Fruit fly (Drosophila melanogaster) whole organism, embryonic: ENCODE results near the gene Doc1.

ENCODE experiments used
- Atf-2 ChIP-seq: fragments of 200-800 bp; sonication (Bioruptor generic); optimal IDR thresholded peaks from 2 replicates; lab custom pipeline; 2016; ENCODE audit warnings: missing biosample characterization, missing genetic modification characterization
- CG10267 ChIP-seq: fragments of 200-800 bp; sonication (Bioruptor generic); optimal IDR thresholded peaks from 2 replicates; lab custom pipeline; 2018; ENCODE audit warnings: missing biosample characterization, mild to moderate bottlenecking, missing genetic modification characterization, moderate library complexity
- CG10565 ChIP-seq: fragments of 200-800 bp; sonication (Bioruptor generic); optimal IDR thresholded peaks from 3 replicates; lab custom pipeline; 2016; ENCODE audit warnings: missing biosample characterization, mild to moderate bottlenecking, missing genetic modification characterization
- CG11085 ChIP-seq: fragments of 200-800 bp; sonication (Bioruptor generic); IDR thresholded peaks from 2 replicates; pipeline ENCODE4 v1.3.6; 2022; ENCODE audit warnings: missing biosample characterization, missing genetic modification characterization
- CG11456 ChIP-seq: fragments of 200-800 bp; sonication (Bioruptor generic); IDR thresholded peaks from 3 replicates; pipeline ENCODE4 v1.3.6; 2022; ENCODE audit warnings: missing biosample characterization, missing genetic modification characterization
- CG12236 ChIP-seq: fragments of 200-800 bp; sonication (Bioruptor generic); optimal IDR thresholded peaks from 2 replicates; lab custom pipeline; 2016; ENCODE audit warnings: missing biosample characterization, missing genetic modification characterization
- CG1233 ChIP-seq: fragments of 200-800 bp; sonication (Bioruptor generic); optimal IDR thresholded peaks from 4 replicates; lab custom pipeline; 2018; ENCODE audit warnings: missing biosample characterization, mild to moderate bottlenecking, missing genetic modification characterization
- CG12744 ChIP-seq: fragments of 200-800 bp; sonication (Bioruptor generic); optimal IDR thresholded peaks from 2 replicates; lab custom pipeline; 2016; ENCODE audit warnings: missing biosample characterization, missing genetic modification characterization
- CG13894 ChIP-seq: fragments of 200-800 bp; sonication (Bioruptor generic); optimal IDR thresholded peaks from 3 replicates; lab custom pipeline; 2018; ENCODE audit warnings: missing biosample characterization, mild to moderate bottlenecking, missing genetic modification characterization, moderate library complexity
- CG14050 ChIP-seq: fragments of 200-800 bp; sonication (Bioruptor generic); IDR thresholded peaks from 3 replicates; pipeline ENCODE4 v1.3.6; 2022; ENCODE audit warnings: missing biosample characterization, missing genetic modification characterization
- CG1602 ChIP-seq: fragments of 200-800 bp; sonication (Bioruptor generic); optimal IDR thresholded peaks from 3 replicates; lab custom pipeline; 2016; ENCODE audit warnings: missing biosample characterization, missing genetic modification characterization
- CG1647 ChIP-seq: fragments of 200-800 bp; sonication (Bioruptor generic); optimal IDR thresholded peaks from 3 replicates; lab custom pipeline; 2016; ENCODE audit warnings: missing biosample characterization, missing genetic modification characterization
- CG17829 ChIP-seq: fragments of 200-800 bp; optimal IDR thresholded peaks from 2 replicates; lab custom pipeline; 2019; ENCODE audit warnings: missing biosample characterization, mild to moderate bottlenecking, missing genetic modification characterization, moderate library complexity
- CG17912 ChIP-seq: fragments of 200-800 bp; sonication (Bioruptor generic); optimal IDR thresholded peaks from 2 replicates; lab custom pipeline; 2018; ENCODE audit warnings: missing biosample characterization, mild to moderate bottlenecking, missing genetic modification characterization
- CG1792 ChIP-seq: fragments of 200-800 bp; sonication (Bioruptor generic); optimal IDR thresholded peaks from 2 replicates; lab custom pipeline; 2016; ENCODE audit warnings: missing biosample characterization, missing genetic modification characterization
- CG18599 ChIP-seq: fragments of 200-800 bp; sonication (Bioruptor generic); optimal IDR thresholded peaks from 3 replicates; lab custom pipeline; 2017; ENCODE audit warnings: missing biosample characterization, missing genetic modification characterization, mild to moderate bottlenecking, moderate library complexity, missing genetic modification reagents
- CG31441 ChIP-seq: fragments of 200-800 bp; sonication (Bioruptor generic); IDR thresholded peaks from 2 replicates; pipeline ENCODE4 v1.3.6; 2022; ENCODE audit warnings: missing biosample characterization, missing genetic modification characterization
- CG32767 ChIP-seq: fragments of 200-800 bp; sonication (Bioruptor generic); IDR thresholded peaks from 2 replicates; pipeline ENCODE4 v1.3.6; 2022; ENCODE audit warnings: missing biosample characterization, missing genetic modification characterization
- CG4424 ChIP-seq: fragments of 200-800 bp; sonication (Bioruptor generic); optimal IDR thresholded peaks from 3 replicates; lab custom pipeline; 2016; ENCODE audit warnings: missing biosample characterization, missing genetic modification characterization
- CG7786 ChIP-seq: fragments of 200-800 bp; sonication (Bioruptor generic); optimal IDR thresholded peaks from 2 replicates; lab custom pipeline; 2016; ENCODE audit warnings: missing biosample characterization, missing genetic modification characterization
- CG7963 ChIP-seq: fragments of 200-800 bp; sonication (Bioruptor generic); IDR thresholded peaks from 3 replicates; pipeline ENCODE4 v1.3.6; 2022; ENCODE audit warnings: missing biosample characterization, missing genetic modification characterization; ENCODE audit not compliant: partially characterized antibody
- Dll ChIP-seq: fragments of 200-800 bp; sonication (Bioruptor generic); IDR thresholded peaks from 4 replicates; pipeline ENCODE4 v1.3.6; 2022; ENCODE audit warnings: missing biosample characterization, missing genetic modification characterization; ENCODE audit not compliant: partially characterized antibody
- E2f2 ChIP-seq: fragments of 200-800 bp; sonication (Bioruptor generic); IDR thresholded peaks from 2 replicates; pipeline ENCODE4 v1.3.6; 2022; ENCODE audit warnings: missing biosample characterization, missing genetic modification characterization
- Eip74EF ChIP-seq, 2 experiments: fragments of 200-800 bp in 1 of 2; fragments of >200 bp in 1 of 2; sonication (Bioruptor generic) in 1 of 2; optimal IDR thresholded peaks; 2 replicates each; lab custom pipeline; 2017 to 2019; ENCODE audit warnings: missing biosample characterization in 2 of 2, missing genetic modification characterization in 2 of 2, mild to moderate bottlenecking in 1 of 2, moderate library complexity in 1 of 2
- Ets97D ChIP-seq: fragments of 200-800 bp; sonication (Bioruptor generic); optimal IDR thresholded peaks from 3 replicates; lab custom pipeline; 2016; ENCODE audit warnings: missing biosample characterization, missing genetic modification characterization
- H15 ChIP-seq: fragments of 200-800 bp; sonication (Bioruptor generic); IDR thresholded peaks from 3 replicates; pipeline ENCODE4 v1.3.6; 2022; ENCODE audit warnings: missing biosample characterization, missing genetic modification characterization
- HLH3B ChIP-seq: fragments of 200-800 bp; sonication (Bioruptor generic); IDR thresholded peaks from 2 replicates; pipeline ENCODE4 v1.3.6; 2022; ENCODE audit warnings: missing biosample characterization, missing genetic modification characterization
- HLH54F ChIP-seq: fragments of 200-800 bp; sonication (Bioruptor generic); optimal IDR thresholded peaks from 3 replicates; lab custom pipeline; 2016; ENCODE audit warnings: missing biosample characterization, missing genetic modification characterization
- Hey ChIP-seq: fragments of 200-800 bp; sonication (Bioruptor generic); optimal IDR thresholded peaks from 3 replicates; lab custom pipeline; 2018; ENCODE audit warnings: missing biosample characterization, mild to moderate bottlenecking, missing genetic modification characterization
- Hr39 ChIP-seq: fragments of >200 bp; optimal IDR thresholded peaks from 2 replicates; lab custom pipeline; 2017
- MTF-1 ChIP-seq: fragments of 200-800 bp; sonication (Bioruptor generic); optimal IDR thresholded peaks from 2 replicates; lab custom pipeline; 2018; ENCODE audit warnings: missing biosample characterization, mild to moderate bottlenecking, missing genetic modification characterization, borderline replicate concordance
- Nf-YA ChIP-seq: fragments of 200-800 bp; sonication (Bioruptor generic); IDR thresholded peaks from 2 replicates; pipeline ENCODE4 v1.3.6; 2022; ENCODE audit warnings: missing biosample characterization, missing genetic modification characterization
- Side ChIP-seq: fragments of 200-800 bp; sonication (Bioruptor generic); optimal IDR thresholded peaks from 2 replicates; lab custom pipeline; 2016; ENCODE audit warnings: missing biosample characterization, missing genetic modification characterization
- Sox102F ChIP-seq: fragments of 200-800 bp; sonication (Bioruptor generic); optimal IDR thresholded peaks from 2 replicates; lab custom pipeline; 2018; ENCODE audit warnings: missing biosample characterization, mild to moderate bottlenecking, missing genetic modification characterization, moderate library complexity
- Tbp ChIP-seq: fragments of >200 bp; optimal IDR thresholded peaks from 2 replicates; lab custom pipeline; 2018; ENCODE audit warnings: missing biosample characterization, missing genetic modification characterization
- bowl ChIP-seq: fragments of 200-800 bp; sonication (Bioruptor generic); IDR thresholded peaks from 2 replicates; pipeline ENCODE4 v1.3.6; 2022; ENCODE audit warnings: missing biosample characterization, missing genetic modification characterization
- chm ChIP-seq: fragments of 200-800 bp; sonication (Bioruptor generic); IDR thresholded peaks from 2 replicates; pipeline ENCODE4 v1.3.6; 2022; ENCODE audit warnings: missing biosample characterization, missing genetic modification characterization
- corto ChIP-seq: fragments of 200-800 bp; sonication (Bioruptor generic); optimal IDR thresholded peaks from 2 replicates; lab custom pipeline; 2016; ENCODE audit warnings: missing biosample characterization, mild to moderate bottlenecking, missing genetic modification characterization, moderate library complexity
- crp ChIP-seq, 2 experiments: fragments of 200-800 bp; sonication (Bioruptor generic); optimal IDR thresholded peaks; 2 replicates in 1 of 2; 3 replicates in 1 of 2; lab custom pipeline; 2017; ENCODE audit warnings: missing biosample characterization in 2 of 2, missing genetic modification characterization in 2 of 2, mild to moderate bottlenecking in 1 of 2, moderate library complexity in 1 of 2
- cwo ChIP-seq: fragments of 200-800 bp; sonication (Bioruptor generic); optimal IDR thresholded peaks from 3 replicates; lab custom pipeline; 2017; ENCODE audit warnings: missing biosample characterization, missing genetic modification characterization, mild to moderate bottlenecking, moderate library complexity, missing genetic modification reagents
- disco-r ChIP-seq: fragments of 200-800 bp; sonication (Bioruptor generic); optimal IDR thresholded peaks from 2 replicates; lab custom pipeline; 2016; ENCODE audit warnings: missing biosample characterization, missing genetic modification characterization
- dmrt99B ChIP-seq: fragments of 200-800 bp; sonication (Bioruptor generic); optimal IDR thresholded peaks from 2 replicates; lab custom pipeline; 2018; ENCODE audit warnings: missing biosample characterization, mild to moderate bottlenecking, missing genetic modification characterization, moderate library complexity
- dpn ChIP-seq, 2 experiments: fragments of 200-800 bp; sonication (Bioruptor generic); optimal IDR thresholded peaks; 3 replicates each; lab custom pipeline; 2016; ENCODE audit warnings: missing biosample characterization in 2 of 2, missing genetic modification characterization in 2 of 2
- emc ChIP-seq: fragments of 200-800 bp; sonication (Bioruptor generic); optimal IDR thresholded peaks from 2 replicates; lab custom pipeline; 2016; ENCODE audit warnings: missing biosample characterization, missing genetic modification characterization
- gcm ChIP-seq: fragments of 200-800 bp; sonication (Bioruptor generic); optimal IDR thresholded peaks from 2 replicates; lab custom pipeline; 2019; ENCODE audit warnings: missing biosample characterization, mild to moderate bottlenecking, missing genetic modification characterization, moderate library complexity
- inv ChIP-seq: fragments of 200-800 bp; sonication (Bioruptor generic); IDR thresholded peaks from 2 replicates; pipeline ENCODE4 v1.3.6; 2022; ENCODE audit warnings: missing biosample characterization, missing genetic modification characterization; ENCODE audit not compliant: partially characterized antibody
- lbe ChIP-seq: fragments of 200-800 bp; sonication (Bioruptor generic); optimal IDR thresholded peaks from 2 replicates; lab custom pipeline; 2016; ENCODE audit warnings: missing biosample characterization, mild to moderate bottlenecking, missing genetic modification characterization
- nmo ChIP-seq: fragments of 200-800 bp; sonication (Bioruptor generic); optimal IDR thresholded peaks from 2 replicates; lab custom pipeline; 2018; ENCODE audit warnings: missing biosample characterization, mild to moderate bottlenecking, missing genetic modification characterization, moderate library complexity
- pfk ChIP-seq: fragments of 200-800 bp; sonication (Bioruptor generic); optimal IDR thresholded peaks from 2 replicates; lab custom pipeline; 2018; ENCODE audit warnings: missing biosample characterization, mild to moderate bottlenecking, missing genetic modification characterization, moderate library complexity
- rib ChIP-seq: fragments of 200-800 bp; sonication (Bioruptor generic); IDR thresholded peaks from 2 replicates; pipeline ENCODE4 v1.3.6; 2022; ENCODE audit warnings: missing biosample characterization, missing genetic modification characterization
- sens ChIP-seq: fragments of 200-800 bp; sonication (Bioruptor generic); peaks from one replicate; lab custom pipeline; 2016; ENCODE audit warnings: missing biosample characterization, missing genetic modification characterization
- wdn ChIP-seq: fragments of 200-800 bp; sonication (Bioruptor generic); IDR thresholded peaks from 2 replicates; pipeline ENCODE4 v1.3.6; 2022; ENCODE audit warnings: missing biosample characterization, missing genetic modification characterization

Doc1 gene

DNA sequence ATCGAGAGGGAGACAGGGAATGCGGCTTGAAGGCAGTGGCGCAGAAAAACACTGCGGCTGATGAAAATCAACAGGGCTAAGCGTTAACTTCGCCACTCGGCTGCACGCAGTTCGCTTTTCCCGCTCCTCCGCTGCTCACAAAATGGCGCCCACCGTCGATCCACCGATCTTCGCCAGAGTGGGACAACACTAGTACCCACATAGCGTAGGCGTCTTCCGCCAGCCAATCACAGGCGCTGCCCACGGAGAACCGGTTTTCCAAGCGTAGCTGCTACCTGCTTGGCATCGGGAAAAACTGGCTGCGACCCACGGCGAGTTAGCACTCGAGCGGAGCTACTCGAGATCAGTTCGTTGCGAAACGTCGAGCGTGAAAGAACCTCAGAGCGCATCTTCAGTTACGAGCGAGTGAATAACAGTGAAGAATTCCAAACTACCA is at the start of gene Doc1 (continued):
- TF ChIP-seq inv (GFP tag; lab: Robert Waterston, UW) (no peak), Eip74EF (GFP tag; optimal IDR thresholded peaks at IDR 0.05; lab: Kevin White, UChicago) (no peak), CG10565 (no peak), CG1647 (GFP tag; lab: Kevin White, UChicago) (no peak), CG17912 (GFP tag; lab: Kevin White, UChicago) (no peak), sens (GFP tag; lab: Kevin White, UChicago) (peak; percentile 54), CG7963 (GFP tag; lab: Robert Waterston, UW) (no peak), cwo (GFP tag; lab: Kevin White, UChicago) (no peak), CG11456 (GFP tag; lab: Robert Waterston, UW) (no peak), CG13894 (tag; lab: Kevin White, UChicago) (no peak), wdn (GFP tag; lab: Robert Waterston, UW) (no peak), CG17829 (tag; lab: Kevin White, UChicago) (peak; percentile 75), disco-r (GFP tag; lab: Kevin White, UChicago) (no peak), HLH3B (GFP tag; lab: Robert Waterston, UW) (no peak), Hey (tag; lab: Kevin White, UChicago) (no peak), CG4424 (GFP tag; lab: Kevin White, UChicago) (no peak), gcm (GFP tag; lab: Kevin White, UChicago) (peak; percentile 61), lbe (no peak), HLH54F (no peak), CG14050 (no peak), CG12236 (GFP tag; lab: Kevin White, UChicago) (no peak), crp (GFP tag; optimal IDR thresholded peaks at IDR 0.05; lab: Kevin White, UChicago) (no peak), Sox102F (GFP tag; lab: Kevin White, UChicago) (no peak), CG11085 (GFP tag; lab: Robert Waterston, UW) (no peak), dpn (GFP tag; optimal IDR thresholded peaks at IDR 0.05; lab: Kevin White, UChicago) (no peak), chm (GFP tag; lab: Robert Waterston, UW) (no peak), CG18599 (GFP tag; lab: Kevin White, UChicago) (no peak), CG1792 (GFP tag; lab: Kevin White, UChicago) (no peak), pfk (GFP tag; lab: Kevin White, UChicago) (no peak), H15 (GFP tag; lab: Robert Waterston, UW) (no peak), Tbp (no peak), nmo (GFP tag; lab: Kevin White, UChicago) (no peak), CG7786 (GFP tag; lab: Kevin White, UChicago) (no peak), CG12744 (GFP tag; lab: Kevin White, UChicago) (no peak), corto (GFP tag; lab: Kevin White, UChicago) (no peak), E2f2 (no peak), CG31441 (GFP tag; lab: Robert Waterston, UW) (no peak), dmrt99B (tag; lab: Kevin White, UChicago) (no peak), MTF-1 (GFP tag; lab: Kevin White, UChicago) (no peak), Nf-YA (GFP tag; lab: Robert Waterston, UW) (peak; percentile 96), Dll (GFP tag; lab: Robert Waterston, UW) (no peak), CG32767 (GFP tag; lab: Robert Waterston, UW) (no peak), Atf-2 (GFP tag; lab: Kevin White, UChicago) (no peak), Hr39 (lab: Kevin White, UChicago) (no peak), CG1602 (GFP tag; lab: Kevin White, UChicago) (no peak), Ets97D (GFP tag; lab: Kevin White, UChicago) (no peak), bowl (no peak), emc (GFP tag; lab: Kevin White, UChicago) (no peak), Side (GFP tag; lab: Kevin White, UChicago) (no peak), CG1233 (no peak), CG10267 (tag; lab: Kevin White, UChicago) (no peak), rib (GFP tag; lab: Robert Waterston, UW) (no peak)
